Fruit fly (Drosophila melanogaster) whole organism, adult: ENCODE measurements around the gene raw.

ENCODE experiments used
- CG11617 ChIP-seq: fragments of 200-800 bp; sonication (Bioruptor generic); optimal IDR thresholded peaks from 2 replicates; lab custom pipeline; 2017; ENCODE audit warnings: mild to moderate bottlenecking, missing biosample characterization, missing genetic modification reagents, missing genetic modification characterization
- CG12768 ChIP-seq: fragments of 200-800 bp; sonication (Bioruptor generic); optimal IDR thresholded peaks from 2 replicates; lab custom pipeline; 2017; ENCODE audit warnings: missing biosample characterization, missing genetic modification characterization, mild to moderate bottlenecking, moderate library complexity, missing genetic modification reagents
- CG14711 ChIP-seq: fragments of 200-800 bp; sonication (Bioruptor generic); optimal IDR thresholded peaks from 2 replicates; lab custom pipeline; 2018; ENCODE audit warnings: missing biosample characterization, mild to moderate bottlenecking, missing genetic modification characterization, moderate library complexity
- CG1620 ChIP-seq: fragments of 200-800 bp; sonication (Bioruptor generic); optimal IDR thresholded peaks from 2 replicates; lab custom pipeline; 2016; ENCODE audit warnings: missing biosample characterization, missing genetic modification characterization
- CG33017 ChIP-seq: fragments of 200-800 bp; sonication (Bioruptor generic); optimal IDR thresholded peaks from 2 replicates; lab custom pipeline; 2018; ENCODE audit warnings: missing biosample characterization, mild to moderate bottlenecking, missing genetic modification characterization, moderate library complexity
- CG5204 ChIP-seq: fragments of 200-800 bp; sonication (Bioruptor generic); optimal IDR thresholded peaks from 2 replicates; lab custom pipeline; 2016; ENCODE audit warnings: missing biosample characterization, missing genetic modification characterization
- CG7045 ChIP-seq: fragments of 200-800 bp; sonication (Bioruptor generic); optimal IDR thresholded peaks from 2 replicates; lab custom pipeline; 2017; ENCODE audit warnings: missing biosample characterization, mild to moderate bottlenecking, missing genetic modification characterization
- CG7101 ChIP-seq: fragments of 200-800 bp; sonication (Bioruptor generic); optimal IDR thresholded peaks from 2 replicates; lab custom pipeline; 2018; ENCODE audit warnings: missing biosample characterization, mild to moderate bottlenecking, missing genetic modification characterization, moderate library complexity
- Clk ChIP-seq: fragments of 200-800 bp; sonication (Bioruptor generic); optimal IDR thresholded peaks from 2 replicates; lab custom pipeline; 2017; ENCODE audit warnings: missing biosample characterization, missing genetic modification characterization
- Crg-1 ChIP-seq: fragments of 200-800 bp; sonication (Bioruptor generic); optimal IDR thresholded peaks from 2 replicates; lab custom pipeline; 2016; ENCODE audit warnings: missing biosample characterization, missing genetic modification characterization
- Hr96 ChIP-seq: fragments of 200-800 bp; sonication (Bioruptor generic); optimal IDR thresholded peaks from 2 replicates; lab custom pipeline; 2016; ENCODE audit warnings: missing biosample characterization, missing genetic modification characterization
- Mnt ChIP-seq: fragments of 200-800 bp; sonication (Bioruptor generic); optimal IDR thresholded peaks from 2 replicates; lab custom pipeline; 2016; ENCODE audit warnings: missing biosample characterization, mild to moderate bottlenecking, missing genetic modification characterization
- bab1 ChIP-seq: fragments of 200-800 bp; sonication (Bioruptor generic); optimal IDR thresholded peaks from 3 replicates; lab custom pipeline; 2019; ENCODE audit warnings: missing biosample characterization, mild to moderate bottlenecking, missing genetic modification characterization, moderate library complexity
- cic ChIP-seq: fragments of 200-800 bp; sonication (Bioruptor generic); optimal IDR thresholded peaks from 2 replicates; lab custom pipeline; 2017; ENCODE audit warnings: missing biosample characterization, mild to moderate bottlenecking, missing genetic modification characterization, moderate library complexity
- cnc ChIP-seq, 2 experiments: fragments of >200 bp; optimal IDR thresholded peaks; 2 replicates each; lab custom pipeline; 2017
- kay ChIP-seq: fragments of 200-800 bp; sonication (Bioruptor generic); peaks from one replicate; lab custom pipeline; 2016; ENCODE audit warnings: missing biosample characterization, missing genetic modification characterization, borderline replicate concordance
- ovo ChIP-seq: fragments of 200-800 bp; sonication (Bioruptor generic); optimal IDR thresholded peaks from 2 replicates; lab custom pipeline; 2016; ENCODE audit warnings: missing biosample characterization, missing genetic modification characterization
- pad ChIP-seq: fragments of 200-800 bp; sonication (Bioruptor generic); optimal IDR thresholded peaks from 3 replicates; lab custom pipeline; 2017; ENCODE audit warnings: missing biosample characterization, missing genetic modification characterization, mild to moderate bottlenecking, moderate library complexity, missing genetic modification reagents
- tj ChIP-seq: fragments of 200-800 bp; sonication (Bioruptor generic); optimal IDR thresholded peaks from 3 replicates; lab custom pipeline; 2017; ENCODE audit warnings: missing biosample characterization, mild to moderate bottlenecking, missing genetic modification characterization, moderate library complexity
- toe ChIP-seq: fragments of 200-800 bp; sonication (Bioruptor generic); optimal IDR thresholded peaks from 2 replicates; lab custom pipeline; 2016; ENCODE audit warnings: missing biosample characterization, missing genetic modification characterization

Gene raw

dm6 chr2L:8743082-8743481, 2.6 kb upstream of the raw start:
- TF ChIP-seq ovo (no peak), Mnt (GFP tag; lab: Kevin White, UChicago) (no peak), tj (GFP tag; lab: Kevin White, UChicago) (no peak), CG14711 (tag; lab: Kevin White, UChicago) (no peak), CG7101 (no peak), CG12768 (GFP tag; lab: Kevin White, UChicago) (no peak), CG5204 (no peak), cnc (optimal IDR thresholded peaks at IDR 0.05; lab: Kevin White, UChicago) (no peak), Hr96 (GFP tag; lab: Kevin White, UChicago) (no peak), Clk (no peak), bab1 (GFP tag; lab: Kevin White, UChicago) (no peak), CG7045 (GFP tag; lab: Kevin White, UChicago) (no peak), CG33017 (no peak), toe (no peak)

DNA sequence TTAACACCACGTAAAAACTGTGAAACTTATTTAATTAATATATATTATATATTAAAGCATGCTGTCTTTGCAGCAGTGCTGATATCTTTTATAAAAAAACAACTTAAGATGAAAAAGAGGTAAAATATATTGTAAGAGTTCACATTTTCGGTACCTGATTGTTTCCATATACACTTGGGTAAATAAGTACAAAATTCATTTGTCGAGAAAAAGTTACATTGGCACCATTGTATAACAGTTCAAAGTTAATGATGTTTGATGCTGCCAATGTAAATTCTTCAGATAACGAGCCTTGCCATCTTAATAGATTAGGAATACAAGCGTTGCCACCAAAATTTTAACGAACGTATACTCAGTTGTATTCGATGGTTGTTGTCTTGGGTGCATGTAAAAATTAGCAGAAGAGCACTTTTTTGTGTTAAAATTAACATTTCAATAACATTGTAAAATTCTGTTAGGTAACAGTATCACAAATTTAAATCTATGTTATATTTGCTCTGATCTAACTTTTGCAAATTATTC, 358 bp upstream of the raw start:
- no peak for TF ChIP-seq cnc (optimal IDR thresholded peaks at IDR 0.05; lab: Kevin White, UChicago)
- peak; percentile 8 for TF ChIP-seq ovo

dm6 chr2L:8738253-8738665, 2.2 kb downstream of the raw start:
- no peak for TF ChIP-seq CG14711 (tag; lab: Kevin White, UChicago)
- TF ChIP-seq Clk = no peak
- TF ChIP-seq CG7045 (GFP tag; lab: Kevin White, UChicago) = no peak
- TF ChIP-seq CG11617 = no peak
- TF ChIP-seq CG7101 = peak; percentile 17
- no peak for TF ChIP-seq ovo
- peak; percentile 66 for TF ChIP-seq pad (GFP tag; lab: Kevin White, UChicago)
- peak; percentile 8 for TF ChIP-seq cic
- no peak for TF ChIP-seq Hr96 (GFP tag; lab: Kevin White, UChicago)
- no peak for TF ChIP-seq Mnt (GFP tag; lab: Kevin White, UChicago)
- no peak for TF ChIP-seq cnc (optimal IDR thresholded peaks at IDR 0.05; lab: Kevin White, UChicago)
- no peak for TF ChIP-seq Crg-1 (GFP tag; lab: Kevin White, UChicago)
- no peak for TF ChIP-seq CG5204
- no peak for TF ChIP-seq bab1 (GFP tag; lab: Kevin White, UChicago)
- TF ChIP-seq CG33017 = no peak
- TF ChIP-seq tj (GFP tag; lab: Kevin White, UChicago) = no peak
- no peak for TF ChIP-seq toe
- TF ChIP-seq CG12768 (GFP tag; lab: Kevin White, UChicago) = no peak
- no peak for TF ChIP-seq CG1620
- peak; percentile 68 for TF ChIP-seq kay (GFP tag; lab: Kevin White, UChicago)

DNA sequence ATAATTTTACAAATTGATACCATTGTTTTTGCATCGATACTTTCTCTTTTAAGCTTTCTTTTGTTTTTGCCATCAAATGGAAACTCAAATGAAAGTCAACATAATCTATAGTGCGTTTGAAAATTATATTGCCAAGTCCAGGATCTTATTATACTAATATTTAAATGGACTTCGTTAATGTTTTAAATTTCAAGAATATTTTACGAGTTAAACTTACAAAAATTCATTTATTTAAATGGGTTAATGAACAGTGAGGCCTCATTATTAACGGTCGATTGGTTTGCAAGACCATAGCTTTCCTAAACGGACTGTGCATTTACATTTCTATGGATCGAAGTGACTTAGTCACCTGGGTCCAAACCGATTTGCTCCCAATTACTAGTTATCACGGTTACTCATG, 4.1 kb downstream of the raw start:
- TF ChIP-seq cic (no peak), CG12768 (GFP tag; lab: Kevin White, UChicago) (no peak), Clk (no peak), Mnt (GFP tag; lab: Kevin White, UChicago) (no peak)

DNA sequence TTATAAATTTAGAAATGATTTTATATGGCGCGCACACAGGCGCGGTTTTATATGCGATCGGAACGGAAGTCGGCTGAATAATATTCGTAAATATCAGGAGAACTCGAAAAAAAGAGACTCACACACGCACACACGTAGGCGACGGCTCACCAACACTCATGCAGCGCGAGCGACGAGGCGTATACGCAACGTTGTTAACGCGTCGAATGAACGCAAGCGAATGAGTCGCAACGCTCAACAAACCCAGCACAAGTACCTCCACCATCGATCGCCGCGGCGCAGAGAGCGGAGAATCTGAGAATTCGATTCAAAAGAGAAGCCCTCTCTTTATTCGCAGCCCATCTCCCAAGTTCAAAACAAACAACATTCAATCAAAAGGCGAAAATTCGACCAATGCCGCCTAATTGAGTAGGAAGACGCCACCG, 4.9 kb downstream of the raw start:
- TF ChIP-seq kay (GFP tag; lab: Kevin White, UChicago) (peak; percentile 82), CG14711 (tag; lab: Kevin White, UChicago) (no peak), Hr96 (GFP tag; lab: Kevin White, UChicago) (no peak), pad (GFP tag; lab: Kevin White, UChicago) (peak; percentile 18), Clk (no peak), cic (peak; percentile 52), CG11617 (peak; percentile 32), CG7101 (peak; percentile 36), CG7045 (GFP tag; lab: Kevin White, UChicago) (no peak), ovo (no peak), CG33017 (peak; percentile 49), toe (no peak), CG1620 (no peak), Mnt (GFP tag; lab: Kevin White, UChicago) (peak; percentile 75), tj (GFP tag; lab: Kevin White, UChicago) (peak; percentile 43), CG12768 (GFP tag; lab: Kevin White, UChicago) (no peak), bab1 (GFP tag; lab: Kevin White, UChicago) (peak; percentile 34)

DNA sequence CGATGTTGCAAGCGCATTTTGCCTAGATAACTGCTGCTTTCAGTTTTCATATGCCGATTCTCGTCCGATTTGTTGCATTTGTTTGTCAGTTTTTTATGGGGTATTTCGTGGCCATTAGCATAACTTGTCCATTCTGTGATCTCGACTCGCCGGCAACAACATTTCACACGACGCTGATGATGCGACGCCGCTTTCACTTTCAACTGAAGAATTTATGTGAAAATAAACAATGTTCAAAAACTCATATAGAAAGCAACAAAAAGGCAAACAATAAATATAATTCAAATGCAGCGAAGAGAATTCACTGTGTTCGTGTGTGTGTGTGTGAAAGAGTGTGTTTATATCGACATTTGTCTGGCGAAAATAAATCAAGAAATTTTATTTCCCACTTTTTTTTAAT, 5.5 kb downstream of the raw start:
- TF ChIP-seq Hr96 (GFP tag; lab: Kevin White, UChicago) = no peak
- no peak for TF ChIP-seq tj (GFP tag; lab: Kevin White, UChicago)
- no peak for TF ChIP-seq CG14711 (tag; lab: Kevin White, UChicago)
- TF ChIP-seq Clk = no peak
- TF ChIP-seq CG1620 = no peak
- TF ChIP-seq CG7101 = no peak
- TF ChIP-seq kay (GFP tag; lab: Kevin White, UChicago) = no peak
- TF ChIP-seq Mnt (GFP tag; lab: Kevin White, UChicago) = no peak
- TF ChIP-seq CG7045 (GFP tag; lab: Kevin White, UChicago) = no peak
- no peak for TF ChIP-seq pad (GFP tag; lab: Kevin White, UChicago)
- no peak for TF ChIP-seq CG12768 (GFP tag; lab: Kevin White, UChicago)
- no peak for TF ChIP-seq bab1 (GFP tag; lab: Kevin White, UChicago)
- no peak for TF ChIP-seq toe
- no peak for TF ChIP-seq cic
- TF ChIP-seq ovo = no peak
- TF ChIP-seq Crg-1 (GFP tag; lab: Kevin White, UChicago) = no peak
- no peak for TF ChIP-seq cnc (optimal IDR thresholded peaks at IDR 0.05; lab: Kevin White, UChicago)

- no peak for TF ChIP-seq tj (GFP tag; lab: Kevin White, UChicago)
- TF ChIP-seq CG33017 = no peak
- TF ChIP-seq pad (GFP tag; lab: Kevin White, UChicago) = no peak
- TF ChIP-seq CG7101 = no peak
- TF ChIP-seq CG12768 (GFP tag; lab: Kevin White, UChicago) = no peak
- no peak for TF ChIP-seq kay (GFP tag; lab: Kevin White, UChicago)
- no peak for TF ChIP-seq cic
- no peak for TF ChIP-seq Clk
- TF ChIP-seq ovo = no peak
- TF ChIP-seq CG5204 = no peak
- TF ChIP-seq CG7045 (GFP tag; lab: Kevin White, UChicago) = no peak
- no peak for TF ChIP-seq CG11617
- no peak for TF ChIP-seq Mnt (GFP tag; lab: Kevin White, UChicago)
- TF ChIP-seq toe = no peak
- no peak for TF ChIP-seq Hr96 (GFP tag; lab: Kevin White, UChicago)
These were observed 6.2 kb downstream of the raw start for dm6 chr2L:8734304-8734703.
